Fruit fly (Drosophila melanogaster) whole organism, embryonic: Measurements from ENCODE around the gene CG13250.
A peak's percentile ranks its signal among the peaks of the same experiment; 100 is the strongest.

ENCODE experiments used
- Aef1 ChIP-seq: fragments of 200-800 bp; sonication (Bioruptor generic); IDR thresholded peaks from 3 replicates; pipeline ENCODE4 v1.3.6; 2022; ENCODE audit warnings: missing biosample characterization, missing genetic modification characterization
- Bteb2 ChIP-seq: fragments of 200-800 bp; sonication (Bioruptor generic); optimal IDR thresholded peaks from 2 replicates; lab custom pipeline; 2016; ENCODE audit warnings: missing biosample characterization, missing genetic modification characterization
- CG1024 ChIP-seq: fragments of 200-800 bp; sonication (Bioruptor generic); IDR thresholded peaks from 2 replicates; pipeline ENCODE4 v1.3.6; 2022; ENCODE audit warnings: missing biosample characterization, missing genetic modification characterization
- CG12155 ChIP-seq: fragments of 200-800 bp; sonication (Bioruptor generic); optimal IDR thresholded peaks from 3 replicates; lab custom pipeline; 2016; ENCODE audit warnings: missing biosample characterization, missing genetic modification characterization
- CG15011 ChIP-seq: fragments of 200-800 bp; sonication (Bioruptor generic); optimal IDR thresholded peaks from 3 replicates; lab custom pipeline; 2018; ENCODE audit warnings: missing biosample characterization, mild to moderate bottlenecking, missing genetic modification characterization
- CG15073 ChIP-seq: fragments of 200-800 bp; sonication (Bioruptor generic); optimal IDR thresholded peaks from 2 replicates; lab custom pipeline; 2016; ENCODE audit warnings: missing biosample characterization, missing genetic modification characterization
- CG17612 ChIP-seq: fragments of 200-800 bp; sonication (Bioruptor generic); IDR thresholded peaks from 2 replicates; pipeline ENCODE4 v1.3.6; 2022; ENCODE audit warnings: missing biosample characterization, missing genetic modification characterization
- CG2202 ChIP-seq: fragments of 200-800 bp; sonication (Bioruptor generic); optimal IDR thresholded peaks from 2 replicates; lab custom pipeline; 2018; ENCODE audit warnings: missing biosample characterization, mild to moderate bottlenecking, missing genetic modification characterization
- CG2889 ChIP-seq: fragments of 200-800 bp; sonication (Bioruptor generic); IDR thresholded peaks from 3 replicates; pipeline ENCODE4 v1.3.6; 2022; ENCODE audit warnings: missing biosample characterization, missing genetic modification characterization
- CG30431 ChIP-seq: fragments of 200-800 bp; sonication (Bioruptor generic); optimal IDR thresholded peaks from 2 replicates; lab custom pipeline; 2017; ENCODE audit warnings: missing biosample characterization, missing genetic modification characterization
- CG31365 ChIP-seq: fragments of 200-800 bp; sonication (Bioruptor generic); optimal IDR thresholded peaks from 2 replicates; lab custom pipeline; 2018; ENCODE audit warnings: missing biosample characterization, mild to moderate bottlenecking, missing genetic modification characterization
- CG3163 ChIP-seq: fragments of 200-800 bp; sonication (Bioruptor generic); optimal IDR thresholded peaks from 3 replicates; lab custom pipeline; 2016; ENCODE audit warnings: missing biosample characterization, missing genetic modification characterization
- CG34224 ChIP-seq: fragments of 200-800 bp; sonication (Bioruptor generic); IDR thresholded peaks from 3 replicates; pipeline ENCODE4 v1.3.6; 2022; ENCODE audit warnings: missing biosample characterization, missing genetic modification characterization; ENCODE audit not compliant: partially characterized antibody
- CG4854 ChIP-seq: fragments of 200-800 bp; sonication (Bioruptor generic); optimal IDR thresholded peaks from 2 replicates; lab custom pipeline; 2016; ENCODE audit warnings: missing biosample characterization, missing genetic modification characterization, inconsistent platforms
- CG6175 ChIP-seq: fragments of 200-800 bp; sonication (Bioruptor generic); IDR thresholded peaks from 3 replicates; pipeline ENCODE4 v1.3.6; 2022; ENCODE audit warnings: missing biosample characterization, missing genetic modification characterization
- CG7786 ChIP-seq: fragments of 200-800 bp; sonication (Bioruptor generic); optimal IDR thresholded peaks from 2 replicates; lab custom pipeline; 2016; ENCODE audit warnings: missing biosample characterization, missing genetic modification characterization
- CG7928 ChIP-seq: fragments of 200-800 bp; sonication (Bioruptor generic); optimal IDR thresholded peaks from 2 replicates; lab custom pipeline; 2017; ENCODE audit warnings: missing biosample characterization, mild to moderate bottlenecking, missing genetic modification characterization
- CG9932 ChIP-seq: fragments of 200-800 bp; sonication (Bioruptor generic); IDR thresholded peaks from 2 replicates; pipeline ENCODE4 v1.3.6; 2022; ENCODE audit warnings: missing biosample characterization, missing genetic modification characterization
- D ChIP-seq, 2 experiments: fragments of 200-800 bp in 1 of 2; fragments of >200 bp in 1 of 2; sonication (Bioruptor generic) in 1 of 2; optimal IDR thresholded peaks; 2 replicates in 1 of 2; 3 replicates in 1 of 2; lab custom pipeline; 2017; ENCODE audit warnings: mild to moderate bottlenecking in 1 of 2, missing biosample characterization in 1 of 2, missing genetic modification characterization in 1 of 2, missing genetic modification reagents in 1 of 2
- Dfd ChIP-seq, 2 experiments: fragments of >200 bp; optimal IDR thresholded peaks; 2 replicates each; lab custom pipeline; 2017; ENCODE audit warnings: missing biosample characterization in 2 of 2, missing genetic modification characterization in 2 of 2
- Doc3 ChIP-seq: fragments of 200-800 bp; sonication (Bioruptor generic); IDR thresholded peaks from 3 replicates; pipeline ENCODE4 v1.3.6; 2022; ENCODE audit warnings: missing biosample characterization, missing genetic modification characterization; ENCODE audit not compliant: partially characterized antibody
- Dp ChIP-seq: fragments of 200-800 bp; sonication (Bioruptor generic); optimal IDR thresholded peaks from 2 replicates; lab custom pipeline; 2018; ENCODE audit warnings: missing biosample characterization, mild to moderate bottlenecking, missing genetic modification characterization, moderate library complexity
- Drgx ChIP-seq: fragments of 200-800 bp; sonication (Bioruptor generic); IDR thresholded peaks from 2 replicates; pipeline ENCODE4 v1.3.6; 2022; ENCODE audit warnings: missing biosample characterization, missing genetic modification characterization
- Eip74EF ChIP-seq, 2 experiments: fragments of 200-800 bp in 1 of 2; fragments of >200 bp in 1 of 2; sonication (Bioruptor generic) in 1 of 2; optimal IDR thresholded peaks; 2 replicates each; lab custom pipeline; 2017 to 2019; ENCODE audit warnings: missing biosample characterization in 2 of 2, missing genetic modification characterization in 2 of 2, mild to moderate bottlenecking in 1 of 2, moderate library complexity in 1 of 2
- Fer1 ChIP-seq: fragments of 200-800 bp; sonication (Bioruptor generic); optimal IDR thresholded peaks from 2 replicates; lab custom pipeline; 2017; ENCODE audit warnings: missing biosample characterization, mild to moderate bottlenecking, missing genetic modification characterization
- GATAe ChIP-seq: fragments of 200-800 bp; sonication (Bioruptor generic); conservative IDR thresholded peaks from 2 replicates; pipeline ENCODE4 v1.3.6; 2022; ENCODE audit warnings: missing biosample characterization, missing genetic modification characterization
- Gug ChIP-seq: fragments of 200-800 bp; sonication (Bioruptor generic); IDR thresholded peaks from 4 replicates; pipeline ENCODE4 v1.3.6; 2022; ENCODE audit warnings: missing biosample characterization, missing genetic modification characterization
- Lim3 ChIP-seq: fragments of 200-800 bp; sonication (Bioruptor generic); IDR thresholded peaks from 2 replicates; pipeline ENCODE4 v1.3.6; 2022; ENCODE audit warnings: missing biosample characterization, missing genetic modification characterization
- Myb ChIP-seq: fragments of 200-800 bp; sonication (Bioruptor generic); optimal IDR thresholded peaks from 2 replicates; lab custom pipeline; 2016; ENCODE audit warnings: missing biosample characterization, missing genetic modification characterization
- Optix ChIP-seq: fragments of 200-800 bp; sonication (Bioruptor generic); IDR thresholded peaks from 3 replicates; pipeline ENCODE4 v1.3.6; 2022; ENCODE audit warnings: missing biosample characterization, missing genetic modification characterization
- Pdp1 ChIP-seq, 2 experiments: fragments of 200-800 bp; sonication (Bioruptor generic); optimal IDR thresholded peaks; 3 replicates each; lab custom pipeline; 2016; ENCODE audit warnings: missing biosample characterization in 2 of 2, missing genetic modification characterization in 2 of 2, mild to moderate bottlenecking in 1 of 2, moderate library complexity in 1 of 2
- al ChIP-seq: fragments of 200-800 bp; sonication (Bioruptor generic); IDR thresholded peaks from 2 replicates; pipeline ENCODE4 v1.3.6; 2022; ENCODE audit warnings: missing biosample characterization, missing genetic modification characterization
- danr ChIP-seq: fragments of 200-800 bp; sonication (Bioruptor generic); IDR thresholded peaks from 2 replicates; pipeline ENCODE4 v1.3.6; 2022; ENCODE audit warnings: missing biosample characterization, missing genetic modification characterization
- dimm ChIP-seq: fragments of 200-800 bp; sonication (Bioruptor generic); IDR thresholded peaks from 2 replicates; pipeline ENCODE4 v1.3.6; 2022; ENCODE audit warnings: missing biosample characterization, missing genetic modification characterization
- dpn ChIP-seq, 2 experiments: fragments of 200-800 bp; sonication (Bioruptor generic); optimal IDR thresholded peaks; 3 replicates each; lab custom pipeline; 2016; ENCODE audit warnings: missing biosample characterization in 2 of 2, missing genetic modification characterization in 2 of 2
- emc ChIP-seq: fragments of 200-800 bp; sonication (Bioruptor generic); optimal IDR thresholded peaks from 2 replicates; lab custom pipeline; 2016; ENCODE audit warnings: missing biosample characterization, missing genetic modification characterization
- fu2 ChIP-seq: fragments of 200-800 bp; sonication (Bioruptor generic); optimal IDR thresholded peaks from 2 replicates; lab custom pipeline; 2016; ENCODE audit warnings: missing biosample characterization, missing genetic modification characterization
- grau ChIP-seq: fragments of 200-800 bp; optimal IDR thresholded peaks from 3 replicates; lab custom pipeline; 2019; ENCODE audit warnings: missing biosample characterization, mild to moderate bottlenecking, missing genetic modification characterization, moderate library complexity
- gt ChIP-seq: fragments of 200-800 bp; sonication (Bioruptor generic); IDR thresholded peaks from 2 replicates; pipeline ENCODE4 v1.3.6; 2022; ENCODE audit warnings: missing biosample characterization, missing genetic modification characterization
- ham ChIP-seq: fragments of 200-800 bp; sonication (Bioruptor generic); IDR thresholded peaks from 2 replicates; pipeline ENCODE4 v1.3.6; 2022; ENCODE audit warnings: missing biosample characterization, missing genetic modification characterization
- insv ChIP-seq, 2 experiments: fragments of 200-800 bp; sonication (Bioruptor generic); optimal IDR thresholded peaks; 3 replicates each; lab custom pipeline; 2016 to 2018; ENCODE audit warnings: missing biosample characterization in 2 of 2, missing genetic modification characterization in 2 of 2
- mirr ChIP-seq: fragments of 200-800 bp; sonication (Bioruptor generic); optimal IDR thresholded peaks from 3 replicates; lab custom pipeline; 2018; ENCODE audit warnings: missing biosample characterization, mild to moderate bottlenecking, missing genetic modification characterization
- rib ChIP-seq: fragments of 200-800 bp; sonication (Bioruptor generic); IDR thresholded peaks from 2 replicates; pipeline ENCODE4 v1.3.6; 2022; ENCODE audit warnings: missing biosample characterization, missing genetic modification characterization
- scrt ChIP-seq: fragments of 200-800 bp; sonication (Bioruptor generic); optimal IDR thresholded peaks from 2 replicates; lab custom pipeline; 2018; ENCODE audit warnings: missing biosample characterization, mild to moderate bottlenecking, missing genetic modification characterization, moderate library complexity
- slbo ChIP-seq: fragments of 200-800 bp; sonication (Bioruptor generic); IDR thresholded peaks from 2 replicates; pipeline ENCODE4 v1.3.6; 2022; ENCODE audit warnings: missing biosample characterization, missing genetic modification characterization
- stwl ChIP-seq: fragments of 200-800 bp; sonication (Bioruptor generic); optimal IDR thresholded peaks from 3 replicates; lab custom pipeline; 2018; ENCODE audit warnings: missing biosample characterization, mild to moderate bottlenecking, missing genetic modification characterization, moderate library complexity
- tio ChIP-seq: fragments of 200-800 bp; sonication (Bioruptor generic); optimal IDR thresholded peaks from 2 replicates; lab custom pipeline; 2017; ENCODE audit warnings: missing biosample characterization, missing genetic modification characterization, inconsistent platforms
- tup ChIP-seq: fragments of 200-800 bp; sonication (Bioruptor generic); optimal IDR thresholded peaks from 2 replicates; lab custom pipeline; 2016; ENCODE audit warnings: missing biosample characterization, mild to moderate bottlenecking, missing genetic modification characterization, moderate library complexity
- zfh1 ChIP-seq: fragments of 200-800 bp; sonication (Bioruptor generic); IDR thresholded peaks from 3 replicates; pipeline ENCODE4 v1.3.6; 2022; ENCODE audit warnings: missing biosample characterization, missing genetic modification characterization

The CG13250 gene

DNA sequence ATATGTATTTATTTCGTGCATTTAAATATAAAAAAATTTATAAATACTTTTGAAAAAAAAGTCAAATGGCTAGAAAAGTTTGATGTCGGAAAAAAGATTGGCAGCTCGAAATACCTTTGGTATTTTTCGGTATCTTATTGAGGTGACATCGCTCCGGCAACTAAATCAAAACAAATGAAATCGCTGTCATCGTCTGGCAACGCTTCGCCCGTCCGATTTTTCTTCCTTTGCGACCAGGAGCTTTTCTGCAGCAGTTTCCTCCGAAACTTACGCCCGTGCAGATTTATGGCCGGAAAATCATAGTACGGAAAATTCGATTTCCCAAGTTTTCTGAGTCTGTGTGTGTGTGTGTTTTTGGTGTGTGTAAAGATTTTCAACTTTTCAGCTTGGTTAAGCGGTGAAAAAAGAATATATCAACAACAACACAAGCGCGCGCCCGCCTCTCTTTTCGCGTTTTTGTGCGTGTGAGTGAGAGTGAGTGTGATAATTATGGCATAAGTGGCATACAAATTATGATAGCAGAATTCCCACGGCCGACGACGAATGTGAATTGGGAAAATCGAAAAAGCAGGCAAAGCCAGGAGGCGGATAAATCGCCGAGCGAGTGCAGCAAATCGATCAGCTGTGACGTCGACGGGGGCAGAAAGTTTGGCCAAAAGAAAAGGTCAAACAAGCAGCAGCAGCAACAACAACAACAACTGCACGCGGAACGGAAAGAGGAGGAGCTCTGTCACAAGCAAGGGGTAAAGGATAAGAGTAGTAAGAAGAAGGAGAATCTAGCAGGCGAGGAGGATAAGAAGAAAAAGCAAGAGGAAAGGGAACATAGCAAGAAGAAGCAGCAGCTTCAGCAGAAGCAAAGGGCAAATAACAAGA is 36.1 kb upstream of the CG13250 start, which contains the start of gene CG32425 (continued):
- TF ChIP-seq CG15011 (no peak), Myb (peak; percentile 69), CG12155 (GFP tag; lab: Kevin White, UChicago) (no peak), Dfd (GFP tag; optimal IDR thresholded peaks at IDR 0.05; lab: Kevin White, UChicago) (no peak), CG34224 (GFP tag; lab: Robert Waterston, UW) (0 out of 3 replicates have a peak, but pooled peaks have one; percentile 16), CG7928 (GFP tag; lab: Kevin White, UChicago) (no peak), CG6175 (GFP tag; lab: Robert Waterston, UW) (no peak), gt (GFP tag; lab: Robert Waterston, UW) (no peak), Aef1 (no peak), Gug (GFP tag; lab: Robert Waterston, UW) (no peak), grau (tag; lab: Kevin White, UChicago) (peak; percentile 8), Fer1 (peak; percentile 37), tio (GFP tag; lab: Kevin White, UChicago) (no peak), danr (GFP tag; lab: Robert Waterston, UW) (no peak), Pdp1 (GFP tag; optimal IDR thresholded peaks at IDR 0.05; lab: Kevin White, UChicago) (peak in 1 of 2 experiments; percentile 80), zfh1 (no peak), Lim3 (no peak), Eip74EF (GFP tag; optimal IDR thresholded peaks at IDR 0.05; lab: Kevin White, UChicago) (no peak), Drgx (no peak), Doc3 (no peak), CG31365 (tag; lab: Kevin White, UChicago) (no peak), al (GFP tag; lab: Robert Waterston, UW) (no peak), ham (GFP tag; lab: Robert Waterston, UW) (no peak), CG2889 (no peak), dpn (GFP tag; optimal IDR thresholded peaks at IDR 0.05; lab: Kevin White, UChicago) (peak in 1 of 2 experiments; percentile 26), D (optimal IDR thresholded peaks at IDR 0.05; lab: Kevin White, UChicago) (no peak), D (GFP tag; optimal IDR thresholded peaks at IDR 0.05; lab: Kevin White, UChicago) (no peak), CG9932 (GFP tag; lab: Robert Waterston, UW) (peak; percentile 35; the same call in 1 of the 2 replicates), CG2202 (tag; lab: Kevin White, UChicago) (no peak), CG15073 (GFP tag; lab: Kevin White, UChicago) (no peak), scrt (GFP tag; lab: Kevin White, UChicago) (no peak), dimm (no peak), CG17612 (GFP tag; lab: Robert Waterston, UW) (no peak), slbo (GFP tag; lab: Robert Waterston, UW) (peak; percentile 45; the same call in 1 of the 2 replicates), Bteb2 (GFP tag; lab: Kevin White, UChicago) (no peak), CG4854 (GFP tag; lab: Kevin White, UChicago) (no peak), emc (GFP tag; lab: Kevin White, UChicago) (no peak), tup (no peak), mirr (GFP tag; lab: Kevin White, UChicago) (no peak), CG30431 (GFP tag; lab: Kevin White, UChicago) (no peak), Optix (GFP tag; lab: Robert Waterston, UW) (no peak), fu2 (GFP tag; lab: Kevin White, UChicago) (no peak), CG3163 (GFP tag; lab: Kevin White, UChicago) (no peak), insv (GFP tag; optimal IDR thresholded peaks at IDR 0.05; lab: Kevin White, UChicago) (no peak), stwl (tag; lab: Kevin White, UChicago) (peak; percentile 81), rib (GFP tag; lab: Robert Waterston, UW) (no peak), CG1024 (GFP tag; lab: Robert Waterston, UW) (no peak), Dp (GFP tag; lab: Kevin White, UChicago) (peak; percentile 44), CG7786 (GFP tag; lab: Kevin White, UChicago) (no peak), GATAe (GFP tag; lab: Robert Waterston, UW) (no peak)
